Fruit fly (Drosophila melanogaster): ENCODE measurements around the gene CG8478.

The CG8478 gene

DNA sequence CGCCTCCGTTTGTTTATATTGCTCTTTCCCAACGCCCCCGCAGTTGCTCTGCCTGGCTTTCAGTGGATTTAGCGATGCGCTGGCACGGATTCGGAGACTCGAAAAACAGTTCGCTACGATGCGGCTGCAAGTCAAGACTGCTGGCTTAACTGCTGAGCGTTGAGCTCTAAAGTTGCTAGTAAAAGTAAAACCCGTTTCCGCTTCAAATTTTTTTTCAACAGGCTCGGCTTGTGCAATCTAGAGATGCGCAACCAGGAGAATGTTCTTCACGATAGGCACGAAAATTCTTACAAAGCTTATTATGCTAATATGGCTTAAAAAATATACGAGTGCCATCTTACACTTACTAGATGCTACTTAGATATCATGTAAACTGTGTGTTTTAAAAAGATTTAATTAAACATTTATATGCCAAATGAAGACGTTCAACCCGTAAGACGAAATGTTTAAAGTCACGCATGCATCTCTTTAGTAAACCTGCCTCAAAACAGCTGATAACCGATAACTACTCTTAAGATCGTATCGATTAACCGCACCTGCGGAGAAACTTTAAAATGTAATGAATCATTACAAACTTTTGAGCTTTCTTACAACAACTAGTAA, 16.1 kb upstream of the CG8478 start, which contains the start of gene CG12948:
TSS of gene CG12948 (minus strand) at position 473 of the 603 bp plus-strand sequence.
- TF ChIP-seq EcR (GFP tag; optimal IDR thresholded peaks at IDR 0.05) (peak in 1 of 2 experiments; percentile 4), usp (GFP tag; optimal IDR thresholded peaks at IDR 0.05) (no peak)

DNA sequence ATGACTTTTGCATAAGTTTGCCTTT, 15.8 kb upstream of the CG8478 start, which contains the start of gene PpD3:
TSS of gene PpD3 (plus strand) at position 1 of the 25 bp plus-strand sequence.
- TF ChIP-seq psq (optimal IDR thresholded peaks at IDR 0.05) (no peak), EcR (GFP tag; optimal IDR thresholded peaks at IDR 0.05) (no peak), pan (optimal IDR thresholded peaks at IDR 0.05) (no peak), CG8478 (optimal IDR thresholded peaks at IDR 0.05) (no peak), usp (GFP tag; optimal IDR thresholded peaks at IDR 0.05) (no peak), Dll (optimal IDR thresholded peaks at IDR 0.05) (no peak)

DNA sequence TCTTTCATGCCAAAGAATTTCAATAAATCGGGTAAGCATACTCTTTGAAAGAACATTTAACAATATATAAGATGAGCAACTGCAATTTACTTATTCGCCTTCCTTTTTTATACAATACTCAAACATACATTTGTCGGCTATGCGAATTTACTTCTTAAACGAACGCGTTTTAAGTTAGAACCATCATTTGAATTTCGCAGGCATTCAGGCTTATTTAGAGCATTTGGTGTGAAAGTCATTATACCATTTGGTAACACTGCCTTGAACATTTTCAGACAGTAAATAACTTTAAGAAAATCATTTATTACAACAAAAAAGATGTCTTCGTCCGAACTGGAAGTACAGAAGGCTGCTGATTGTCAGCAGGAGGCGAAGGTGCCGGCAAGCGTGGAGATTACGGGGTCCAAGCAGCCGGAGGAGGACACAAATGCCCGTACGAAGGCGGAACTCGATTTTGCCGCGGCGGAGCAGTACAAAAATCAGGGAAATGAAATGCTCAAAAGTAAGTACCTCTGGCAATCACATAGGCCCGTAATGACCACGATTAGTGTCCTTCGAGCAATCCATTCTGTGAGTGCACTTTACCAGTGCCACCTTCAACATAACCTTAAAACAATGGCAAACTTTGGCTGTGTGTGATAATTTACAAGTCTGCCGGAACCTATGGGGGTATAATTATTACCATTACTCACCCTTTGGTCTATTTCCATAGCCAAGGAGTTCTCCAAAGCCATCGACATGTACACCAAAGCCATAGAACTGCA, 15.4 kb upstream of the CG8478 start:
- no peak for TF ChIP-seq usp (GFP tag; optimal IDR thresholded peaks at IDR 0.05)
- no peak for TF ChIP-seq pan (optimal IDR thresholded peaks at IDR 0.05)
- no peak for TF ChIP-seq psq (optimal IDR thresholded peaks at IDR 0.05)
- TF ChIP-seq CG8478 (optimal IDR thresholded peaks at IDR 0.05): no peak
- no peak for TF ChIP-seq EcR (GFP tag; optimal IDR thresholded peaks at IDR 0.05)
- TF ChIP-seq Dll (optimal IDR thresholded peaks at IDR 0.05): no peak

DNA sequence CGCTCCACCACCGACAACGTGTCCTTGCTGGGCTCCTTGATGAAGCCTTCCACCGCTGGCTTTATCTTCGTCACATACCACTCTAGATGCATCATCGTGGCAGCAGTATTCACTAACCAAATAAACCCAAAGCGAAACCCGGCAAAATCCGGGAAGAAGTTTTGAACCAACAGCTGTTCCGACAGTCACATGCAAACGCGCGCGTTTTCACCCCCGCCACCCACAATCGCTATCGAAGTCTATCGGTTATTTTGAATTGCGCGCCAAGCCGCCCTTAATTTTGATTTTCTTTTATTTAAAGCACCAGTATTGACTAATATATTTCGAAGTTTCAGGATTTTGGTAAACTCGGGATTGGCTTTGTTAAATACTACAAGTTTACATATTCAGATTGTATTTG, 9.0 kb upstream of the CG8478 start, which contains the start of gene Tti1:
TSS of gene Tti1 (minus strand) at position 200 of the 400 bp plus-strand sequence.
- TF ChIP-seq pan (optimal IDR thresholded peaks at IDR 0.05) (no peak), usp (GFP tag; optimal IDR thresholded peaks at IDR 0.05) (no peak), psq (optimal IDR thresholded peaks at IDR 0.05) (no peak), CG8478 (optimal IDR thresholded peaks at IDR 0.05) (no peak), Dll (optimal IDR thresholded peaks at IDR 0.05) (no peak), EcR (GFP tag; optimal IDR thresholded peaks at IDR 0.05) (no peak)

DNA sequence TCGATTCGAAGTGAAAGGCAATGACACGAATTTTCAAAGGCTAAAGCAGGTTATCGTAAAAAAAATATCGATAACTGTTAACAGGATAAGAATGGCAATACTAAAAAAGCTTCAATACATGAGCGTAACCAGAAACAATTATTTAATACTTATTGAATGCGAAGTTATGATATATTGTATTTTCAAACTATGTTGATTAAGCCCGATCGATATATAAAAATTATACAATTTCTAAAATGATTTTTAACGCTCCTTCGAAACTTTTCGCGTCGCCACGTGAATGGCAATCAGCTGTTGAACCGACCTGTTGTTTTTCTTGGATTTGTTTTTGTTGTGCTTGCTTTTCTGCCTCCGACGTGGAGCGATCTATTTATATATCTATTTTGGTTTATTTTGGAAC, 7.3 kb upstream of the CG8478 start, which contains the start of the genes Alg12 and Rpt3R:
TSS of gene Alg12 (plus strand) at position 305 of the 400 bp plus-strand sequence.
TSS of gene Rpt3R (minus strand) at position 324 of the 400 bp plus-strand sequence.
- no peak for TF ChIP-seq Dll (optimal IDR thresholded peaks at IDR 0.05)
- no peak for TF ChIP-seq pan (optimal IDR thresholded peaks at IDR 0.05)
- no peak for TF ChIP-seq psq (optimal IDR thresholded peaks at IDR 0.05)
- no peak for TF ChIP-seq CG8478 (optimal IDR thresholded peaks at IDR 0.05)
- TF ChIP-seq EcR (GFP tag; optimal IDR thresholded peaks at IDR 0.05): no peak
- no peak for TF ChIP-seq usp (GFP tag; optimal IDR thresholded peaks at IDR 0.05)

DNA sequence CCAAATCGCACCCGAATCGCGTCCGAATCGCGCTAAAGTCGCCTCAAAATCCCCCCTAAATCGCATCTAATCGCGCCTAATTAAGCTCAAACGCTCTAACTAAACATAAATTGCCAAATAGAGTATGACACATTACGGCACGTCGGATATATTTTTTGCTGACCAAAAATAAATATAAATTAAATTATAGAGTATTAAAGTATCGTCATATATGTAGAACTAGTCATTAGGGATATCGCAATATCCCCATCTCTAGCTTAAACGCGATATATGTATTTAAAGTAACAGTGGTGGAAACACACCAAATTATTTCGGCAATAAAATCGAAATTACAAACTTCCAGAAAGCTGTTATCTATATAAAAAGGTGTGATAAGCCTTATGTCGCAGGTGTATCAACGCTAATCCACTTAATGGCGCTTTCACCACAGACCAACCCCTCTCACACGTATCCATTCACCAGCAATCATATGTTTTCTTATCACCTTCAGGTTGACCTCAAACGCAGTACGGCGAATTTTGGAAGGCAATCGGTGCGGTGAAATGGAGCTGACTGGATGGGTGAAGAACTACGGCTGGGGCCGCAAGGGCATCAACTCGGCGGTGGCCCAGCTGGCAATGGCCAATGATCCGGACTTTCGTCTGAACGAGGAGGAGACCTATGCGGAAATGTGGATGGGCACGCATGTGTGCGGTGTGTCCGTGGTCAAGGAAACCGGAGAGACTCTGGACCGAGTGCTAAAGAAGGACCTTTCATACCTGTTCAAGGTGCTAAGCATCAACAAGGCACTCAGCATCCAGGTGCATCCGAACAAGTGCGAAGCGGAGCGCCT, 3.9 kb upstream of the CG8478 start, which contains the start of gene Mpi:
TSS of gene Mpi (plus strand) at position 263 of the 832 bp plus-strand sequence.
- TF ChIP-seq pan (optimal IDR thresholded peaks at IDR 0.05) (no peak), psq (optimal IDR thresholded peaks at IDR 0.05) (no peak), Dll (optimal IDR thresholded peaks at IDR 0.05) (no peak), CG8478 (optimal IDR thresholded peaks at IDR 0.05) (no peak), usp (GFP tag; optimal IDR thresholded peaks at IDR 0.05) (no peak), EcR (GFP tag; optimal IDR thresholded peaks at IDR 0.05) (no peak)

DNA sequence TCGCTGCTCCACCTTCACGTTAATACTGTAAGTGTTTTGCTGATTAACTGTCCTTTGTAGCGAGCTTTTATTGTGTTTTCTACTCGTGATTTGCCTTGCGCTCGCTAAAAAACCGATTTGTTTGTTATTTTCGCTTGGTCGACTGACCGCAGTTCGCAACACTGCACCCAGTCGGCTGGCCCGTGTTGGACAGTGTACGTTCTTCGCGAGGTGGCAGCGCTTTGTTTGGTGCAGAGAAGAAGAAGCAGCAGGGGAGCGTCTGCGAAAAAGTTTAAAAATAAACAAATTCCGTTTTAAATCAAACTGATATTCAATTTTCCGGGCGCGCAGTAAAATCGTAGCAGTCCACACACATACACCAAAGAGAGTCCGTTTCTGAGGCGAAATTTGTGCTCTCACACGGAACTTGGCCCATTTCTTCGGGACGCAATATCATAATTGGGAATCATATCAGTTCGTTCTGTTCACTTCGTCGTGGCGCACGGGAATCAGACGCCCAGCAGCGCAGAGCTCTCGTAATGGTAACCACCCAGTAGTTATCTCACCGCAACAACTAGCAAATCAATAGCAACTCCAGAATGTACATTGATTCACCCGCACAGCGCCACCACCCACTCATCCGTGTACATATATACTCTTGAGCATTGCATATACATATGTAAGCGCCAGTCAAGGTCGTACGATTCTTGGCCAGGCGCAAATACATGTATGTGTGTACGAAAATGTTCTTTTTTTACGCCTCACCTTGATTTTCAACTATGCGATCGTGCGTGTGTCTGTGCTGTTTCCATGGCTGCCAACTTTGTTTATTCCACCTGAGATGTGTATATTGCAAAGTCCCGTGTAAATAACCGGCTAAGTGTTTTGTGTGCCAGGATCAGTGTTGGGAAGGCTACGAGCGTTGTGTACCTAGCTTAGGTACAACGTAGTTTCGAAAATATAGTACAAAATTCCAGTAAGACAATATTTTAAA, 4.5 kb downstream of the CG8478 start, which contains the start of gene Naa80:
TSS of gene Naa80 (plus strand) at position 215 of the 973 bp plus-strand sequence.
- TF ChIP-seq pan (optimal IDR thresholded peaks at IDR 0.05) (no peak), CG8478 (optimal IDR thresholded peaks at IDR 0.05) (no peak), EcR (GFP tag; optimal IDR thresholded peaks at IDR 0.05) (no peak), Dll (optimal IDR thresholded peaks at IDR 0.05) (no peak)

DNA sequence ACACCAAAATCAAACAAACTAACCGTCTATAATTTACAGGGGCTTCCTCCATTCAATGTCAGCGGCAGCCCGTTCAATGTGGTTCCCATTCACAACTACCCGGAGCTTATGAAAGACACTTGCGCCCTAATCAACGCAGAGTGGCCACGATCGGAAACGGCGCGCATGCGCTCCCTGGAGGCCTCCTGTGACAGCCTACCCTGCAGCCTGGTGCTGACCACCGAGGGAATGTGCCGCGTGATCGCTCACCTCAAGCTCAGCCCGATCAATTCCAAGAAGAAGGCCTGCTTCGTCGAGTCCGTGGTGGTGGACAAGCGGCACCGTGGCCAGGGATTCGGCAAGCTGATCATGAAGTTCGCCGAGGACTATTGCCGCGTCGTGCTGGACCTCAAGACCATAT, 5.4 kb downstream of the CG8478 start, which contains the start of gene MED6:
TSS of gene MED6 (minus strand) at position 101 of the 400 bp plus-strand sequence.
- no peak for TF ChIP-seq EcR (GFP tag; optimal IDR thresholded peaks at IDR 0.05)
- TF ChIP-seq Dll (optimal IDR thresholded peaks at IDR 0.05): no peak
- no peak for TF ChIP-seq pan (optimal IDR thresholded peaks at IDR 0.05)
- no peak for TF ChIP-seq psq (optimal IDR thresholded peaks at IDR 0.05)
- TF ChIP-seq CG8478 (optimal IDR thresholded peaks at IDR 0.05): no peak
- TF ChIP-seq usp (GFP tag; optimal IDR thresholded peaks at IDR 0.05): no peak

DNA sequence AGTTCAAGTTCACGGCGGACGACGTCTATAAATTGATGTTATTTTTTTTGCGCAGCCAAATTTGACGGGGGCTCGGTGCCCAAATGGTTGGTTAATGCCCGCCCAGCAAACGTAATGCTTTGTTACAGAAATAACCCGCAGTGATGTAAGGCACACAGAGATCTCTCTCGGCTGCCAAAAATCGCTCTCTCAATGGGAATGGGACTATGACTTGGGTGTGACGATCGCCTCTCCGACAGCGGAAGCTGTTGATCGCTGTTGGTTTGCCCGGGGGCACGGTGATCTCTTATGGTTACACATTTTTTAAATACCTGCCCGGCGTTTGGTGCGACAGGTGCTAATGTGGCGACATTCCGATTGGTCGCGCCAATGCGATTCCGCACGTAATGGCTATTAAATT, 6.7 kb downstream of the CG8478 start:
- TF ChIP-seq Dll (optimal IDR thresholded peaks at IDR 0.05) (no peak), EcR (GFP tag; optimal IDR thresholded peaks at IDR 0.05) (no peak), CG8478 (optimal IDR thresholded peaks at IDR 0.05) (no peak), usp (GFP tag; optimal IDR thresholded peaks at IDR 0.05) (no peak), pan (optimal IDR thresholded peaks at IDR 0.05) (no peak), psq (optimal IDR thresholded peaks at IDR 0.05) (no peak)

DNA sequence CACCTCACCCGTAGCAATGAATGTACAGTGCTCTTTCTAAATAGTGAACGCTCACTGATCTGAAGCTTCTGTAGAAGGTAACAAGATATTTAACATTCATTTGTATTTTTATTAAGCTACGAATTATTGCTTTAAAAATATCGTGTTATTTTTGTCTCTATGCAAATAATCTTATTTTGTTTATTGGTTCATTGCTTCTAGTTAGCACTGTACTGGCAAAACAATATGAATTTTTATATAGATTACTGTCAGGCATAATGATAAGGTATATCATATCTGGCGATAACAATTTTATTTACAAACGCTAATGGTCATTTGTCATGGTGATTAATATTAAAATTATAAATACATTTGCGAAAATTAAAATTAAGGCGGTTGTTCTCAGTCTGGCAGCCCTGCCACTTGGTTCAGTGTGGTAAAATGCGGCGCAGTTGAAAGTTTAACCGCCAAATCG, 8.1 kb downstream of the CG8478 start, which contains the start of gene CG9471:
TSS of gene CG9471 (minus strand) at position 24 of the 454 bp plus-strand sequence.
- TF ChIP-seq Dll (optimal IDR thresholded peaks at IDR 0.05) (no peak), psq (optimal IDR thresholded peaks at IDR 0.05) (no peak), CG8478 (optimal IDR thresholded peaks at IDR 0.05) (no peak), EcR (GFP tag; optimal IDR thresholded peaks at IDR 0.05) (no peak), usp (GFP tag; optimal IDR thresholded peaks at IDR 0.05) (no peak), pan (optimal IDR thresholded peaks at IDR 0.05) (no peak)

DNA sequence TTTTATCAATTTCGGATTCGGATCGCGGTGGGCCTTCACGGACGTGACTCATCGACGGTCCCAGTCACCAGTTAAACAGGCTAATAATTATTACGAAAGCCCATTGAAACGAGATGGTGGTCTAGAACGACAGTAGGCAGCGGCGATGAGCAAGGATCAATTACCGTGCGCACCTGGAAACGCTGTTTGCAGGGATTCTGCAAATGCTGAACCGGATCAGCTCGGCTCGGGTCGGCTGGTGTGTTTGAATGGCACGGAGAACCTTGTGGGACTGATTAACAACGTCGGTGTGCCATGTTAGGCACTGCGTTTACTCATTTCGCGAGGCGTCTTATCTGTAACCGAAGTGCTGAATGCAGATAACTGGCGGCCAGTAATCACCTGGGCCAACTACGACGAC, 10.7 kb downstream of the CG8478 start, which contains the start of gene Whamy:
TSS of gene Whamy (minus strand) at position 273 of the 400 bp plus-strand sequence.
- no peak for TF ChIP-seq psq (optimal IDR thresholded peaks at IDR 0.05)
- no peak for TF ChIP-seq Dll (optimal IDR thresholded peaks at IDR 0.05)
- no peak for TF ChIP-seq EcR (GFP tag; optimal IDR thresholded peaks at IDR 0.05)
- no peak for TF ChIP-seq pan (optimal IDR thresholded peaks at IDR 0.05)
- no peak for TF ChIP-seq usp (GFP tag; optimal IDR thresholded peaks at IDR 0.05)
- no peak for TF ChIP-seq CG8478 (optimal IDR thresholded peaks at IDR 0.05)
